Worm (Caenorhabditis elegans) whole organism, early embryonic: Measurements from ENCODE around the gene K07H8.12.

Source experiments
- B0310.2 ChIP-seq: sonication (generic microtip); optimal IDR thresholded peaks from 2 replicates; lab custom pipeline; 2016; ENCODE audit warnings: mild to moderate bottlenecking, missing genetic modification characterization, missing compliant biosample characterization
- F13C5.2 ChIP-seq: sonication (generic microtip); optimal IDR thresholded peaks from 2 replicates; lab custom pipeline; 2017; ENCODE audit warnings: mild to moderate bottlenecking, missing genetic modification characterization, inconsistent platforms, missing compliant biosample characterization
- ets-7 ChIP-seq: sonication (generic microtip); optimal IDR thresholded peaks from 2 replicates; lab custom pipeline; 2016; ENCODE audit warnings: missing genotype, missing genetic modification characterization, missing compliant biosample characterization
- hmg-4 ChIP-seq: fragments of 200-800 bp; sonication (Bioruptor generic); optimal IDR thresholded peaks from 2 replicates; lab custom pipeline; 2018; ENCODE audit warnings: mild to moderate bottlenecking, missing genetic modification characterization, missing compliant biosample characterization

DNA sequence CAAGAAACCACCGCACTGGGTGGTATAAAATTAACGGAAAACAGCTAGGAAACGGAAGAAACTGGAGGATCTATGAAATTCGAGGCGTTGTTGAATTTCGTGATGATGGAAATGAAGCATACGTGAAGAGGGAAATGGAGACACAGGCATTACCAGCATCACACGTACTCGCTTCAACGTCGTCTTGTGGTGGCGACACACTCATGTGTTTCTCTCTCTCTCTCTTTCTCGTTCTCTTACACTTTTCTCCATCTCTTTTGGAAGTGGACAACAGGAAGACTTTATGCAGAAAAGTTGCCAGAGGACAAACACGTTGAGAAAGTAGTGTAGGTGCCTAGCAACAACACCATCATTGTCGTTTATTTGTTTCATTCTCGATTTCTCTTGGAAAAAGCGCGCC is 44.1 kb downstream of the K07H8.12 start:
- TF ChIP-seq F13C5.2 (tag; lab: Kevin White, UChicago) (no peak), ets-7 (tag; lab: Kevin White, UChicago) (no peak), B0310.2 (no peak), hmg-4 (GFP tag; lab: Kevin White, UChicago) (no peak)
